Fruit fly (Drosophila melanogaster) whole organism: ENCODE measurements around the gene CG31097.

Experiments
- CG8478 ChIP-seq: fragments of >200 bp; optimal IDR thresholded peaks from 2 replicates; lab custom pipeline; 2018; ENCODE audit warnings: inconsistent platforms
- Dll ChIP-seq: fragments of >200 bp; optimal IDR thresholded peaks from 2 replicates; lab custom pipeline; 2017
- pan ChIP-seq: fragments of >200 bp; optimal IDR thresholded peaks from 2 replicates; lab custom pipeline; 2017
- psq ChIP-seq: fragments of >200 bp; optimal IDR thresholded peaks from 2 replicates; lab custom pipeline; 2017

- TF ChIP-seq psq (lab: Kevin White, UChicago) = no peak
- no peak for TF ChIP-seq Dll (lab: Kevin White, UChicago)
- TF ChIP-seq pan (lab: Kevin White, UChicago) = no peak
- no peak for TF ChIP-seq CG8478 (lab: Kevin White, UChicago)
Observed at dm6 chr3R:25287128-25287527, 10.4 kb downstream of the CG31097 start, which contains the start of gene CG13658.
